Worm (Caenorhabditis elegans) whole organism, midembryonic: ENCODE data around the gene nhr-53.

Experiments
- T22C8.4 ChIP-seq: fragments of 200-800 bp; sonication (Bioruptor generic); IDR thresholded peaks from 2 replicates; pipeline ENCODE4 v1.3.6; 2022; ENCODE audit warnings: missing genetic modification characterization, missing compliant biosample characterization
- cog-1 ChIP-seq: sonication (generic microtip); optimal IDR thresholded peaks from 2 replicates; lab custom pipeline; 2016; ENCODE audit warnings: missing genetic modification characterization, missing compliant biosample characterization
- med-1 ChIP-seq: sonication (generic microtip); optimal IDR thresholded peaks from 2 replicates; lab custom pipeline; 2017; ENCODE audit warnings: missing genetic modification characterization, mild to moderate bottlenecking, missing compliant biosample characterization, antibody characterized with exemption, missing genetic modification reagents; ENCODE audit not compliant: insufficient read depth

- TF ChIP-seq T22C8.4 (no peak), cog-1 (tag; lab: Kevin White, UChicago) (no peak), med-1 (no peak)
These were observed 24.4 kb upstream of the nhr-53 start, which contains the start of the genes irld-57 and sfxn-1.3 for ce11 chrV:15726610-15727009.
